Fruit fly (Drosophila melanogaster) whole organism, prepupa: ENCODE results near the gene drm.

ENCODE experiments used
- CG10669 ChIP-seq: fragments of 200-800 bp; sonication (Bioruptor generic); optimal IDR thresholded peaks from 3 replicates; lab custom pipeline; 2018; ENCODE audit warnings: missing biosample characterization, mild to moderate bottlenecking, missing genetic modification characterization, moderate library complexity
- CG11294 ChIP-seq: fragments of 200-800 bp; sonication (Bioruptor generic); IDR thresholded peaks from 2 replicates; pipeline ENCODE4 v1.3.6; 2022; ENCODE audit warnings: missing biosample characterization, missing genetic modification characterization
- CG11762 ChIP-seq: fragments of 200-800 bp; sonication (Bioruptor generic); optimal IDR thresholded peaks from 3 replicates; lab custom pipeline; 2016; ENCODE audit warnings: missing biosample characterization, missing genetic modification characterization; ENCODE audit not compliant: insufficient read depth
- CG11902 ChIP-seq: fragments of 200-800 bp; sonication (Bioruptor generic); optimal IDR thresholded peaks from 3 replicates; lab custom pipeline; 2016; ENCODE audit warnings: missing biosample characterization, missing genetic modification characterization
- CG15336 ChIP-seq: fragments of 200-800 bp; sonication (Bioruptor generic); IDR thresholded peaks from 2 replicates; pipeline ENCODE4 v1.3.6; 2022; ENCODE audit warnings: missing biosample characterization, missing genetic modification characterization
- CG1621 ChIP-seq: fragments of 200-800 bp; sonication (Bioruptor generic); optimal IDR thresholded peaks from 3 replicates; lab custom pipeline; 2018; ENCODE audit warnings: missing biosample characterization, mild to moderate bottlenecking, missing genetic modification characterization
- CG16779 ChIP-seq: fragments of 200-800 bp; sonication (Bioruptor generic); optimal IDR thresholded peaks from 3 replicates; lab custom pipeline; 2017; ENCODE audit warnings: missing biosample characterization, mild to moderate bottlenecking, missing genetic modification characterization
- CG31627 ChIP-seq: fragments of 200-800 bp; sonication (Bioruptor generic); optimal IDR thresholded peaks from 3 replicates; lab custom pipeline; 2016; ENCODE audit warnings: missing biosample characterization, missing genetic modification characterization
- CG34406 ChIP-seq: fragments of 200-800 bp; sonication (Bioruptor generic); optimal IDR thresholded peaks from 3 replicates; lab custom pipeline; 2016; ENCODE audit warnings: missing biosample characterization, missing genetic modification characterization
- CG4318 ChIP-seq: fragments of 200-800 bp; sonication (Bioruptor generic); optimal IDR thresholded peaks from 3 replicates; lab custom pipeline; 2017; ENCODE audit warnings: missing biosample characterization, mild to moderate bottlenecking, missing genetic modification characterization
- CG6276 ChIP-seq: fragments of 200-800 bp; sonication (Bioruptor generic); optimal IDR thresholded peaks from 2 replicates; lab custom pipeline; 2017; ENCODE audit warnings: missing biosample characterization, mild to moderate bottlenecking, missing genetic modification characterization
- CG6792 ChIP-seq: fragments of 200-800 bp; sonication (Bioruptor generic); optimal IDR thresholded peaks from 3 replicates; lab custom pipeline; 2016; ENCODE audit warnings: missing biosample characterization, missing genetic modification characterization
- CG6808 ChIP-seq: fragments of 200-800 bp; sonication (Bioruptor generic); optimal IDR thresholded peaks from 3 replicates; lab custom pipeline; 2017; ENCODE audit warnings: missing biosample characterization, missing genetic modification characterization, mild to moderate bottlenecking, moderate library complexity, missing genetic modification reagents
- CG6854 ChIP-seq: fragments of 200-800 bp; sonication (Bioruptor generic); optimal IDR thresholded peaks from 2 replicates; lab custom pipeline; 2017; ENCODE audit warnings: missing biosample characterization, mild to moderate bottlenecking, missing genetic modification characterization
- CG7368 ChIP-seq: fragments of 200-800 bp; sonication (Bioruptor generic); optimal IDR thresholded peaks from 3 replicates; lab custom pipeline; 2016; ENCODE audit warnings: missing biosample characterization, missing genetic modification characterization
- CG8319 ChIP-seq: fragments of 200-800 bp; sonication (Bioruptor generic); optimal IDR thresholded peaks from 3 replicates; lab custom pipeline; 2016; ENCODE audit warnings: missing biosample characterization, missing genetic modification characterization
- CG8632 ChIP-seq: fragments of 200-800 bp; sonication (Bioruptor generic); optimal IDR thresholded peaks from 3 replicates; lab custom pipeline; 2016; ENCODE audit warnings: missing biosample characterization, missing genetic modification characterization
- CG9139 ChIP-seq: fragments of 200-800 bp; sonication (Bioruptor generic); optimal IDR thresholded peaks from 3 replicates; lab custom pipeline; 2017; ENCODE audit warnings: missing biosample characterization, mild to moderate bottlenecking, missing genetic modification characterization
- Eip75B ChIP-seq: fragments of 200-800 bp; sonication (Bioruptor generic); optimal IDR thresholded peaks from 3 replicates; lab custom pipeline; 2016; ENCODE audit warnings: missing biosample characterization, missing genetic modification characterization
- Eip78C ChIP-seq: fragments of 200-800 bp; sonication (Bioruptor generic); peaks from one replicate; lab custom pipeline; 2016; ENCODE audit warnings: missing biosample characterization, missing genetic modification characterization
- Eip93F ChIP-seq: fragments of 200-800 bp; sonication (Bioruptor generic); optimal IDR thresholded peaks from 2 replicates; lab custom pipeline; 2016; ENCODE audit warnings: missing biosample characterization, mild to moderate bottlenecking, missing genetic modification characterization
- Ets21C ChIP-seq: fragments of 200-800 bp; sonication (Bioruptor generic); optimal IDR thresholded peaks from 3 replicates; lab custom pipeline; 2016; ENCODE audit warnings: missing biosample characterization, missing genetic modification characterization
- Ets96B ChIP-seq: fragments of 200-800 bp; optimal IDR thresholded peaks from 2 replicates; lab custom pipeline; 2019; ENCODE audit warnings: missing biosample characterization, mild to moderate bottlenecking, missing genetic modification characterization, moderate library complexity
- Gug ChIP-seq: fragments of 200-800 bp; sonication (Bioruptor generic); IDR thresholded peaks from 2 replicates; pipeline ENCODE4 v1.3.6; 2022; ENCODE audit warnings: missing biosample characterization, missing genetic modification characterization
- Met ChIP-seq: fragments of 200-800 bp; sonication (Bioruptor generic); optimal IDR thresholded peaks from 3 replicates; lab custom pipeline; 2016; ENCODE audit warnings: missing biosample characterization, missing genetic modification characterization
- OdsH ChIP-seq: fragments of 200-800 bp; sonication (Bioruptor generic); optimal IDR thresholded peaks from 3 replicates; lab custom pipeline; 2016; ENCODE audit warnings: missing biosample characterization, missing genetic modification characterization
- Smox ChIP-seq: fragments of 200-800 bp; sonication (Bioruptor generic); optimal IDR thresholded peaks from 3 replicates; lab custom pipeline; 2016; ENCODE audit warnings: missing biosample characterization, missing genetic modification characterization
- Sox102F ChIP-seq: fragments of 200-800 bp; sonication (Bioruptor generic); optimal IDR thresholded peaks from 2 replicates; lab custom pipeline; 2016; ENCODE audit warnings: missing biosample characterization, mild to moderate bottlenecking, missing genetic modification characterization
- Sox14 ChIP-seq: fragments of 200-800 bp; sonication (Bioruptor generic); optimal IDR thresholded peaks from 3 replicates; lab custom pipeline; 2016; ENCODE audit warnings: missing biosample characterization, missing genetic modification characterization
- Sox15 ChIP-seq: fragments of 200-800 bp; sonication (Bioruptor generic); optimal IDR thresholded peaks from 3 replicates; lab custom pipeline; 2016; ENCODE audit warnings: missing biosample characterization, missing genetic modification characterization
- achi ChIP-seq: fragments of 200-800 bp; sonication (Bioruptor generic); optimal IDR thresholded peaks from 3 replicates; lab custom pipeline; 2016; ENCODE audit warnings: missing biosample characterization, missing genetic modification characterization
- acj6 ChIP-seq: fragments of 200-800 bp; sonication (Bioruptor generic); optimal IDR thresholded peaks from 3 replicates; lab custom pipeline; 2016; ENCODE audit warnings: missing biosample characterization, missing genetic modification characterization
- cyc ChIP-seq: fragments of 200-800 bp; sonication (Bioruptor generic); optimal IDR thresholded peaks from 3 replicates; lab custom pipeline; 2016; ENCODE audit warnings: missing biosample characterization, missing genetic modification characterization
- dac ChIP-seq: fragments of 200-800 bp; sonication (Bioruptor generic); optimal IDR thresholded peaks from 2 replicates; lab custom pipeline; 2017; ENCODE audit warnings: missing biosample characterization, mild to moderate bottlenecking, missing genetic modification characterization
- dsx ChIP-seq: fragments of 200-800 bp; optimal IDR thresholded peaks from 3 replicates; lab custom pipeline; 2019; ENCODE audit warnings: missing biosample characterization, mild to moderate bottlenecking, missing genetic modification characterization, moderate library complexity; ENCODE audit not compliant: poor library complexity, severe bottlenecking
- eg ChIP-seq: fragments of 200-800 bp; sonication (Bioruptor generic); IDR thresholded peaks from 3 replicates; pipeline ENCODE4 v1.3.6; 2022; ENCODE audit warnings: missing biosample characterization, missing genetic modification characterization
- esn ChIP-seq: fragments of 200-800 bp; sonication (Bioruptor generic); optimal IDR thresholded peaks from 2 replicates; lab custom pipeline; 2016; ENCODE audit warnings: missing biosample characterization, mild to moderate bottlenecking, missing genetic modification characterization, moderate library complexity
- fd59A ChIP-seq: fragments of 200-800 bp; sonication (Bioruptor generic); optimal IDR thresholded peaks from 2 replicates; lab custom pipeline; 2017; ENCODE audit warnings: missing biosample characterization, mild to moderate bottlenecking, missing genetic modification characterization, missing genetic modification reagents
- fd85E ChIP-seq: fragments of 200-800 bp; sonication (Bioruptor generic); optimal IDR thresholded peaks from 3 replicates; lab custom pipeline; 2016; ENCODE audit warnings: missing biosample characterization, missing genetic modification characterization
- fkh ChIP-seq: fragments of 200-800 bp; sonication (Bioruptor generic); optimal IDR thresholded peaks from 3 replicates; lab custom pipeline; 2017; ENCODE audit warnings: missing biosample characterization, mild to moderate bottlenecking, missing genetic modification characterization, moderate library complexity
- lz ChIP-seq: fragments of 200-800 bp; sonication (Bioruptor generic); optimal IDR thresholded peaks from 3 replicates; lab custom pipeline; 2016; ENCODE audit warnings: missing biosample characterization, missing genetic modification characterization
- net ChIP-seq: fragments of 200-800 bp; sonication (Bioruptor generic); optimal IDR thresholded peaks from 3 replicates; lab custom pipeline; 2016; ENCODE audit warnings: missing biosample characterization, missing genetic modification characterization
- spab ChIP-seq: fragments of 200-800 bp; sonication (Bioruptor generic); optimal IDR thresholded peaks from 2 replicates; lab custom pipeline; 2017; ENCODE audit warnings: missing biosample characterization, mild to moderate bottlenecking, missing genetic modification characterization, missing genetic modification reagents
- svp ChIP-seq: fragments of 200-800 bp; sonication (Bioruptor generic); peaks from one replicate; lab custom pipeline; 2016; ENCODE audit warnings: missing biosample characterization, missing genetic modification characterization

The drm gene

dm6 chr2L:3555408-3556058, 16.5 kb downstream of the drm start:
- TF ChIP-seq CG6276 (no peak), svp (GFP tag; lab: Kevin White, UChicago) (peak; percentile 53), dsx (GFP tag; lab: Kevin White, UChicago) (no peak), CG8319 (GFP tag; lab: Kevin White, UChicago) (no peak), CG31627 (GFP tag; lab: Kevin White, UChicago) (no peak), Eip75B (GFP tag; lab: Kevin White, UChicago) (no peak), CG6854 (GFP tag; lab: Kevin White, UChicago) (no peak), CG1621 (tag; lab: Kevin White, UChicago) (no peak), Ets96B (no peak), CG11902 (GFP tag; lab: Kevin White, UChicago) (no peak), CG11294 (GFP tag; lab: Robert Waterston, UW) (no peak), CG10669 (GFP tag; lab: Kevin White, UChicago) (no peak), CG15336 (GFP tag; lab: Robert Waterston, UW) (no peak), CG8632 (no peak), Ets21C (no peak), Sox15 (GFP tag; lab: Kevin White, UChicago) (no peak), Eip78C (GFP tag; lab: Kevin White, UChicago) (peak; percentile 45)

- no peak for TF ChIP-seq Smox (GFP tag; lab: Kevin White, UChicago)
- TF ChIP-seq Gug (GFP tag; lab: Robert Waterston, UW), result no peak
- no peak for TF ChIP-seq dac (GFP tag; lab: Kevin White, UChicago)
- TF ChIP-seq CG7368 (GFP tag; lab: Kevin White, UChicago), result no peak
- TF ChIP-seq net (GFP tag; lab: Kevin White, UChicago), result no peak
- TF ChIP-seq dsx (GFP tag; lab: Kevin White, UChicago), result no peak
- TF ChIP-seq CG4318 (GFP tag; lab: Kevin White, UChicago), result no peak
- no peak for TF ChIP-seq fd85E
- TF ChIP-seq achi (GFP tag; lab: Kevin White, UChicago), result no peak
- TF ChIP-seq CG15336 (GFP tag; lab: Robert Waterston, UW), result no peak
- TF ChIP-seq Met (GFP tag; lab: Kevin White, UChicago), result no peak
- TF ChIP-seq acj6 (GFP tag; lab: Kevin White, UChicago), result no peak
- no peak for TF ChIP-seq esn (GFP tag; lab: Kevin White, UChicago)
- no peak for TF ChIP-seq CG31627 (GFP tag; lab: Kevin White, UChicago)
- TF ChIP-seq CG9139 (GFP tag; lab: Kevin White, UChicago), result no peak
- TF ChIP-seq CG16779 (tag; lab: Kevin White, UChicago), result no peak
- TF ChIP-seq OdsH (GFP tag; lab: Kevin White, UChicago), result no peak
- no peak for TF ChIP-seq CG6808
Measured at dm6 chr2L:3556937-3557336, 17.9 kb downstream of the drm start.

- TF ChIP-seq Eip93F (no peak), dac (GFP tag; lab: Kevin White, UChicago) (no peak), Sox14 (GFP tag; lab: Kevin White, UChicago) (peak; percentile 10), CG11762 (GFP tag; lab: Kevin White, UChicago) (no peak), esn (GFP tag; lab: Kevin White, UChicago) (no peak), net (GFP tag; lab: Kevin White, UChicago) (peak; percentile 53), Ets96B (peak; percentile 72), cyc (GFP tag; lab: Kevin White, UChicago) (no peak), CG31627 (GFP tag; lab: Kevin White, UChicago) (no peak), Met (GFP tag; lab: Kevin White, UChicago) (peak; percentile 8), CG7368 (GFP tag; lab: Kevin White, UChicago) (no peak), CG16779 (tag; lab: Kevin White, UChicago) (no peak), CG8319 (GFP tag; lab: Kevin White, UChicago) (no peak), Sox102F (GFP tag; lab: Kevin White, UChicago) (no peak), Eip78C (GFP tag; lab: Kevin White, UChicago) (peak; percentile 89), eg (GFP tag; lab: Robert Waterston, UW) (0 out of 3 replicates have a peak, but pooled peaks have one; percentile 15), CG9139 (GFP tag; lab: Kevin White, UChicago) (no peak), lz (no peak), OdsH (GFP tag; lab: Kevin White, UChicago) (peak; percentile 35), svp (GFP tag; lab: Kevin White, UChicago) (no peak), CG6854 (GFP tag; lab: Kevin White, UChicago) (no peak), Ets21C (no peak), CG11902 (GFP tag; lab: Kevin White, UChicago) (no peak), dsx (GFP tag; lab: Kevin White, UChicago) (peak; percentile 63), CG6792 (GFP tag; lab: Kevin White, UChicago) (peak; percentile 31), fkh (GFP tag; lab: Kevin White, UChicago) (no peak), CG34406 (GFP tag; lab: Kevin White, UChicago) (no peak), fd59A (GFP tag; lab: Kevin White, UChicago) (peak; percentile 52), spab (peak; percentile 15), CG15336 (GFP tag; lab: Robert Waterston, UW) (no peak)
Measured at dm6 chr2L:3557471-3557870, 18.4 kb downstream of the drm start.
